Worm (Caenorhabditis elegans): ENCODE data around the gene ark-1.
"Not testable (repeated sequence)": the region's sequence is repeated elsewhere in the genome, so short reads cannot be mapped to it uniquely, and the experiment has no call there.

ark-1 gene

DNA sequence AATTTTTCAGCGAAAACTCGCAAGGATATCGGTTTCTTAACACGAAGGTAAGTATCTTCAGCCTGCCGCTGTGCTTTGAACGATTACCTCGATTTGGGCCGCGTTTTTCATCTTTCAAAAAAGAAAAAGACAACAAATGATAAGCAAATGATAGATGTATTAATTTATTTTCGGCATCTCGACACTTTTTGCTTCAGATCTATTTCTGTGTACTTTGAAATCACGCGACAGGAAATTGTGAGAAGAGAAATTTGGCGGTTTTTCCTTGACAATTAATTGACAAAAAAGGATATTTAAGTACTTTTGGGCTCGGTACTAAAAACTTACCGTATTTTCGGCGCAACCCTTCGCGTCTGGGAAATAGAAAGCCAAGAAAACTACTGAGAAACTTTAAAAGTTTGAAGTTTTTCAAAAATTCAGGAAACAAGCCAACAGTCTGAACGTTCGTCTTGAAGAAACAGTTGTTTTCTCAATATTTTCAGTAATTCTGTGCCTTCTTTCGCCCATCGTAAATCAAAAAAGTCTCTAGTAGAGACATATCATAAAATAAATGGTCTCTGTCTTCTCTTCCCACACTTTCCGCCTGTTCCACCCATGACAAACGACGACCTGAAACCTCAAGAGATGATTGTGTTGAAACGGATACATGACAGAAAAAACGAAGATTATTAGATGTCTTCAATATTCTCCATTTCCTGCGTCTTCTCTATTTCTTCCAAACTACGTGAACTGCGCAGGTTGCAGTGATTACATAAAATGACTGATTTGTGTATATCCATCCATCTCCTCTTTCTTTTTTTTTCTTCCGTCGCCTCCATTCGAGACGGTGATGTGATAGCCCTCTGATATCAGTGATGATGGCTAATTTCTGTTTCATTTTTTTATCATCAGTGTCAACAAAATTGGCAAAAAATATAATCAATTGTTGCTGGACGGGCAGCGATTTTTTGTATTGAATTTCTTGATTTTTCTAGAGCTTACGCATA, 10.3 kb upstream of the ark-1 start:
- TF ChIP-seq ama-1 (optimal IDR thresholded peaks at IDR 0.05) (no peak), unc-62 (GFP tag; optimal IDR thresholded peaks at IDR 0.05 in 1 of 2) (peak in 1 of 2 experiments; percentile 95), unc-62 (tag; optimal IDR thresholded peaks at IDR 0.05) (no peak), dmd-6 (GFP tag; IDR thresholded peaks at IDR 0.05) (no peak), nhr-6 (tag; optimal IDR thresholded peaks at IDR 0.05) (no peak), nhr-111 (GFP tag; optimal IDR thresholded peaks at IDR 0.05) (no peak), zfp-2 (tag; optimal IDR thresholded peaks at IDR 0.05) (no peak), nhr-41 (GFP tag; IDR thresholded peaks at IDR 0.05) (no peak), ceh-20 (GFP tag; IDR thresholded peaks at IDR 0.05) (no peak), nhr-28 (tag; optimal IDR thresholded peaks at IDR 0.05) (peak; percentile 50), mxl-3 (GFP tag; optimal IDR thresholded peaks at IDR 0.05) (peak; percentile 57), F26F4.8 (GFP tag; conservative IDR thresholded peaks at IDR 0.05) (no peak), daf-16 (GFP tag; optimal IDR thresholded peaks at IDR 0.05) (no peak), daf-16 (tag; optimal IDR thresholded peaks at IDR 0.05) (no peak)

ce11 chrIV:12640137-12640536, 9.3 kb upstream of the ark-1 start, which contains the start of gene vha-7:
Gene vha-7, plus strand, starts transcription at chrIV:12640462.
- TF ChIP-seq F49E8.2 (tag; optimal IDR thresholded peaks at IDR 0.05; ENCODE audit: borderline replicate concordance) (no peak), mxl-3 (GFP tag; optimal IDR thresholded peaks at IDR 0.05) (no peak), hmg-1.1 (GFP tag; IDR thresholded peaks at IDR 0.05) (no peak), nhr-41 (GFP tag; IDR thresholded peaks at IDR 0.05) (no peak), hif-1 (tag; optimal IDR thresholded peaks at IDR 0.05) (no peak), dmd-8 (GFP tag; IDR thresholded peaks at IDR 0.05) (no peak), php-3 (GFP tag; IDR thresholded peaks at IDR 0.05) (no peak), hlh-30 (tag; optimal IDR thresholded peaks at IDR 0.05; ENCODE audit: insufficient read depth) (no peak), spr-1 (tag; optimal IDR thresholded peaks at IDR 0.05) (no peak), zip-11 (GFP tag; IDR thresholded peaks at IDR 0.05) (no peak), gei-8 (GFP tag; optimal IDR thresholded peaks at IDR 0.05) (no peak)

ce11 chrIV:12639311-12639710, 8.5 kb upstream of the ark-1 start, which contains the start of gene C26H9A.3:
Gene C26H9A.3, minus strand, starts transcription at chrIV:12639411.
- not testable (repeated sequence) for TF ChIP-seq nhr-102 (tag; optimal IDR thresholded peaks at IDR 0.05); lim-7 (GFP tag; IDR thresholded peaks at IDR 0.05); arid-1 (GFP tag; conservative IDR thresholded peaks at IDR 0.05)

DNA sequence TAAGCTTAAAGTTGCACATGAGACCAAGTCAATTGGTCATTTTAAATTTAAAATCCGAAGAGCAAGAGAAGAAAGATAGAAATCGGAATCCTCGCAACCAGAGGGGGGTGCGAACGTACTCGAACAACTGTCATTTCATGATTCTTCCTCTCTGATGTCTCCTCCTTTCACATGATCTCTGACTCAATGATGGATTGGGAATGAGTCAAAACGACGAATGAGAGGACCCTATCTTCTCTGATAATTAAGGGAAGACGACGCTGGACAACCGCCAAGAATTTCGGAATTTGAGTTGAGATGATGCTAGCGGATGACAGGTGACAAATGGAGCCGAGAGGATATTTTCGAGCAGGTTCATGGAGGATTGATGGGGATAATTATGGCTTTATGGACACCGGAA, 6.5 kb upstream of the ark-1 start:
- TF ChIP-seq hlh-11 (tag; optimal IDR thresholded peaks at IDR 0.05) (peak; percentile 42), nhr-11 (tag; optimal IDR thresholded peaks at IDR 0.05) (peak; percentile 64), F10B5.3 (tag; optimal IDR thresholded peaks at IDR 0.05) (no peak), hif-1 (tag; optimal IDR thresholded peaks at IDR 0.05) (no peak)

- TF ChIP-seq dve-1 (tag; optimal IDR thresholded peaks at IDR 0.05; ENCODE audit: insufficient read depth) (peak; percentile 15), zip-2 (tag; optimal IDR thresholded peaks at IDR 0.05) (no peak), lsy-2 (tag; optimal IDR thresholded peaks at IDR 0.05) (peak in 1 of 2 experiments; percentile 39), mep-1 (tag; optimal IDR thresholded peaks at IDR 0.05) (peak; percentile 0), unc-62 (GFP tag; optimal IDR thresholded peaks at IDR 0.05 in 1 of 2) (peak in 1 of 2 experiments; percentile 72), unc-62 (tag; optimal IDR thresholded peaks at IDR 0.05) (no peak), hlh-30 (tag; optimal IDR thresholded peaks at IDR 0.05; ENCODE audit: insufficient read depth) (peak; percentile 12), nhr-6 (tag; optimal IDR thresholded peaks at IDR 0.05) (peak; percentile 30), aha-1 (tag) (peak; percentile 12), unc-39 (tag; optimal IDR thresholded peaks at IDR 0.05) (no peak), ztf-11 (tag; optimal IDR thresholded peaks at IDR 0.05) (no peak), nhr-28 (tag; optimal IDR thresholded peaks at IDR 0.05) (peak; percentile 40), mdl-1 (tag; optimal IDR thresholded peaks at IDR 0.05) (peak in 1 of 2 experiments; percentile 23)
Observed at ce11 chrIV:12633825-12634224, 3.0 kb upstream of the ark-1 start.
